Worm (Caenorhabditis elegans): ENCODE data around the gene snx-13.

The snx-13 gene

DNA sequence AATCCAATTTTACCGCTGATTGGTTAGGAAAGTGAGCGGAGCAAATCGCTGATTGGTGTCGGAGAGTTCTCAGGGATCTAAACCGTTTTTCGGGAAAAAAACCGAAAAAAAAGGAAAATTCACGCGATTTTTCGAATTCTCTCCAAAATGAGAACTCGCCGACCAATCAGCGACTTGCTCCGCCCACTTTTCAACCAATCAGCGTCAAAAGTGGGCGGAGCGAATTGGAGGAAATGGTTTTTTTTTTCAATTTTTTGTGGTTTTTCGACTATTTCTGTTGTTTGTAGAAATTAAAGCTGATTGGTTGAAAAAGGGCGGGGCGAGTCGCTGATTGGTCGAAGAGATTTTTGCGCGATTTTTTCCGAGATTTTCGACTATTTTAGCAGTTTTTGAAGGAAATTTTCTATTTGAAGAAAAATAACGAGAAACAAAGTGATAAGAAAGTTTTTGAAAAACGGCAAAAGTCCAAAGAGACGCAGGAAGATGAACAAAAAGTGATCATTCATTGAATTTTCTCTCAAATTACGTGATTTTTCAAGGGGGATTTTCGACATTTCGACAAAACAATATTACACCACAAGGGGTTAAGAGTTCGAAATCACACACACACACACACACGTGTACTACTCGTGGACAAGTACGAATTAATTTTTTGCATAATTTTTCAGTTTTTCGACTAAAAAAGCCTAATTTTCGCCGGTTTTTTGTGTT is 13.5 kb upstream of the snx-13 start:
- TF ChIP-seq sptf-1 (tag; optimal IDR thresholded peaks at IDR 0.05) (no peak), elt-1 (tag; optimal IDR thresholded peaks at IDR 0.05; ENCODE audit: borderline replicate concordance, insufficient read depth) (no peak), unc-120 (tag; optimal IDR thresholded peaks at IDR 0.05; ENCODE audit: poor library complexity, severe bottlenecking) (no peak), nhr-2 (tag; optimal IDR thresholded peaks at IDR 0.05) (no peak), snpc-4 (tag; optimal IDR thresholded peaks at IDR 0.05) (no peak), ces-1 (GFP tag; optimal IDR thresholded peaks at IDR 0.05) (no peak), unc-39 (tag; optimal IDR thresholded peaks at IDR 0.05) (no peak), tbx-8 (GFP tag; optimal IDR thresholded peaks at IDR 0.05) (no peak), cnd-1 (tag; optimal IDR thresholded peaks at IDR 0.05) (no peak), nhr-76 (tag; optimal IDR thresholded peaks at IDR 0.05) (no peak), mls-2 (tag; optimal IDR thresholded peaks at IDR 0.05) (no peak), bed-3 (GFP tag; optimal IDR thresholded peaks at IDR 0.05) (no peak), mab-5 (tag; optimal IDR thresholded peaks at IDR 0.05) (no peak), lin-13 (tag; optimal IDR thresholded peaks at IDR 0.05) (no peak), zip-8 (tag; optimal IDR thresholded peaks at IDR 0.05) (no peak), blmp-1 (tag; optimal IDR thresholded peaks at IDR 0.05) (no peak)

DNA sequence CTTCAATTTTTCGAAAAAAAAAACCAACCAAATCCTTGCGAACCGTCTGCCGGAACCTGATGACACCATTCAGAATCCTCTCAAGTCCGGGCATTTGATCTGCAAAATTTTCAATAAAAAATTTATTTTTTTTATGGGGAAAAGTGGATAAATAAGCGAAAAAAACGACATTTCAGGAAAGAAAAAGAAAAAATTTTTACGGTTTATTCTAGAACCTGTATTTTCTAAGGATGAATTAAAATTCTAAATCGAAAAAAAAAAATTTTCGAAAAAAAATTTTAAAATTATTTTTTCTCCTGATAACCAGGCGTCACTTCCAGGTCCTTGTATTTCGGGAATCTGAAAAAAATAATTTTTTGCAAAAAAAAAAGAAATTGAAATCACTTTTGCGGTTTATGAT is 12.9 kb upstream of the snx-13 start, which contains the start of gene bca-2:
bca-2 (minus strand) TSS at position 101 of the 400 bp plus-strand sequence.
- TF ChIP-seq blmp-1 (tag; optimal IDR thresholded peaks at IDR 0.05) (no peak), mab-5 (tag; optimal IDR thresholded peaks at IDR 0.05) (no peak), lsy-2 (tag; optimal IDR thresholded peaks at IDR 0.05) (no peak), bed-3 (GFP tag; optimal IDR thresholded peaks at IDR 0.05) (no peak), drap-1 (GFP tag; optimal IDR thresholded peaks at IDR 0.05) (no peak), mep-1 (tag; optimal IDR thresholded peaks at IDR 0.05) (no peak), nhr-76 (tag; optimal IDR thresholded peaks at IDR 0.05) (no peak), nhr-237 (tag; optimal IDR thresholded peaks at IDR 0.05) (no peak), snpc-4 (tag; optimal IDR thresholded peaks at IDR 0.05) (no peak), ceh-39 (tag; optimal IDR thresholded peaks at IDR 0.05) (no peak), pha-4 (tag; optimal IDR thresholded peaks at IDR 0.05) (no peak), flh-1 (GFP tag; optimal IDR thresholded peaks at IDR 0.05) (no peak), zip-8 (tag; optimal IDR thresholded peaks at IDR 0.05) (no peak), hlh-1 (tag; optimal IDR thresholded peaks at IDR 0.05) (no peak), elt-3 (tag; optimal IDR thresholded peaks at IDR 0.05) (no peak), cnd-1 (tag; optimal IDR thresholded peaks at IDR 0.05) (no peak), ceh-83 (GFP tag; optimal IDR thresholded peaks at IDR 0.05) (no peak), lin-13 (tag; optimal IDR thresholded peaks at IDR 0.05) (no peak)

DNA sequence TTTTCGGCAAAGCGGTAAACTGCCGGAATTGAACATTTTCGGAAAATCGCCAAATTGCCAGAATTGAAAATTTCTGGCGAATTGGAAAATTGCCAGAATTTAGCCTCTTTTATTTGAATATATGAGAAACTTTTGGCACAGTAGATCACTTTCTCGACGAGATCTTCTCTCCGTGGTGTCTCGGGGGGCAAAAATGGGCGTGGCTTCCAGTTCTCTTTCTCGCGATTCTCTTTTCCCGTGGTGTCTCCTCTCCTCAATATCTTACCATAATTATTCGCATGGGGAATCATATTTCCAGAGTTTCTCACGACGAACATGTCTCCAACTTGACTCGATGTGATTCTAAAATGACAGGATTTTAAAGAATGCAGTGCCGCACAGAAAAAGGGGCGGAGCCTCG is 11.9 kb upstream of the snx-13 start:
- TF ChIP-seq nhr-237 (tag; optimal IDR thresholded peaks at IDR 0.05), result no peak
- no peak for TF ChIP-seq nhr-12 (tag; optimal IDR thresholded peaks at IDR 0.05)
- TF ChIP-seq mls-2 (tag; optimal IDR thresholded peaks at IDR 0.05), result no peak
- TF ChIP-seq M03D4.4 (tag; optimal IDR thresholded peaks at IDR 0.05), result no peak
- TF ChIP-seq blmp-1 (tag; optimal IDR thresholded peaks at IDR 0.05), result no peak
- TF ChIP-seq mep-1 (tag; optimal IDR thresholded peaks at IDR 0.05), result no peak
- TF ChIP-seq lin-32 (GFP tag; optimal IDR thresholded peaks at IDR 0.05), result no peak
- peak; percentile 18 for TF ChIP-seq sptf-1 (tag; optimal IDR thresholded peaks at IDR 0.05)
- no peak for TF ChIP-seq mab-5 (tag; optimal IDR thresholded peaks at IDR 0.05)
- no peak for TF ChIP-seq sem-2 (GFP tag; optimal IDR thresholded peaks at IDR 0.05)
- TF ChIP-seq zip-8 (tag; optimal IDR thresholded peaks at IDR 0.05), result no peak
- TF ChIP-seq cnd-1 (tag; optimal IDR thresholded peaks at IDR 0.05), result peak; percentile 30

DNA sequence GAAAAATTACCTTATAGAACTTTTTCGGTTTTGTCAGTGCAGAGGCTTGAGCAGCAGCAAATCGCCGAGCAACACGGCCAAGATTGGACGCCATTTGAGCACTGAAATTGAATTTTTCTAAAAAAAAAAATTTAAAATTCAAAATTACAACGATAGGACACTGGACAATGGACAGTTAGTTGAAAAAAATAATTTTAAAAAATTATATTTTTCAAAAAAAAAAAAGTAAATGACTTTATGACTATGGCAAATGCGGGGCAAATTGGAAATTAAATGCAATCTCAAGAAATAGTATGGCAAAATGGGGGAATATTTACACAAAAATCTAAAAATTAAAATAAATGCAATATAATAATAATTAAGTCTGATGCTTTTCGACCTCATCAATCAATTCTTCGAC is 8.9 kb upstream of the snx-13 start, which contains the start of gene Y116A8C.27:
Y116A8C.27 (minus strand) TSS at position 101 of the 400 bp plus-strand sequence.
- TF ChIP-seq unc-62 (GFP tag; optimal IDR thresholded peaks at IDR 0.05) (no peak), ceh-43 (GFP tag; optimal IDR thresholded peaks at IDR 0.05) (no peak), lsy-2 (tag; optimal IDR thresholded peaks at IDR 0.05) (no peak), lin-32 (GFP tag; optimal IDR thresholded peaks at IDR 0.05) (no peak), sptf-1 (tag; optimal IDR thresholded peaks at IDR 0.05) (no peak), nhr-237 (tag; optimal IDR thresholded peaks at IDR 0.05) (no peak), nhr-28 (tag; optimal IDR thresholded peaks at IDR 0.05) (no peak), nhr-76 (tag; optimal IDR thresholded peaks at IDR 0.05) (no peak), flh-1 (GFP tag; optimal IDR thresholded peaks at IDR 0.05) (no peak), M03D4.4 (tag; optimal IDR thresholded peaks at IDR 0.05) (no peak), snpc-4 (tag; optimal IDR thresholded peaks at IDR 0.05) (no peak), ham-2 (GFP tag; optimal IDR thresholded peaks at IDR 0.05) (no peak), unc-39 (tag; optimal IDR thresholded peaks at IDR 0.05) (no peak)

Data from whole organism, mixed stage, embryonic.